Worm (Caenorhabditis elegans) whole organism, early embryonic: Measurements from ENCODE around the gene T05C7.4.

ENCODE experiments used
- F13C5.2 ChIP-seq: sonication (generic microtip); optimal IDR thresholded peaks from 2 replicates; lab custom pipeline; 2017; ENCODE audit warnings: mild to moderate bottlenecking, missing genetic modification characterization, inconsistent platforms, missing compliant biosample characterization
- ama-1 ChIP-seq: fragments of 150-350 bp; optimal IDR thresholded peaks from 2 replicates; lab custom pipeline; 2014
- ceh-13 ChIP-seq: fragments of 200-800 bp; sonication (Bioruptor generic); optimal IDR thresholded peaks from 2 replicates; lab custom pipeline; 2018; ENCODE audit warnings: mild to moderate bottlenecking, missing genetic modification characterization, missing compliant biosample characterization
- hnd-1 ChIP-seq: sonication (generic microtip); optimal IDR thresholded peaks from 2 replicates; lab custom pipeline; 2016; ENCODE audit warnings: missing genetic modification characterization, missing compliant biosample characterization
- sea-1 ChIP-seq: fragments of 200-800 bp; sonication (Bioruptor generic); conservative IDR thresholded peaks from 2 replicates; pipeline ENCODE4 v1.3.6; 2022; ENCODE audit warnings: missing genetic modification characterization, missing compliant biosample characterization

ce11 chrIV:76070-76469 lies 22.6 kb upstream of the T05C7.4 start, which contains the start of gene T05C7.8:
- TF ChIP-seq hnd-1 (no peak), ama-1 (lab: Kevin White, UChicago) (no peak), sea-1 (GFP tag; lab: Robert Waterston, UW) (no peak), F13C5.2 (tag; lab: Kevin White, UChicago) (no peak), ceh-13 (no peak)
